Worm (Caenorhabditis elegans) whole organism, midembryonic: Measurements from ENCODE around the gene fipr-15.

Experiments
- cog-1 ChIP-seq: sonication (generic microtip); optimal IDR thresholded peaks from 2 replicates; lab custom pipeline; 2016; ENCODE audit warnings: missing genetic modification characterization, missing compliant biosample characterization
- ztf-23 ChIP-seq: fragments of 200-800 bp; sonication (Bioruptor generic); IDR thresholded peaks from 2 replicates; pipeline ENCODE4 v1.3.6; 2022; ENCODE audit warnings: missing genetic modification reagents, missing genetic modification characterization, missing compliant biosample characterization

- TF ChIP-seq ztf-23 (GFP tag; lab: Robert Waterston, UW) (no peak), cog-1 (tag; lab: Kevin White, UChicago) (no peak)
These were observed 26.3 kb upstream of the fipr-15 start for ce11 chrIV:10854042-10854441.
